Fruit fly (Drosophila melanogaster) whole organism, pupa: Measurements from ENCODE around the gene grass.

Experiments
- CG9948 ChIP-seq: fragments of 200-800 bp; sonication (Bioruptor generic); optimal IDR thresholded peaks from 2 replicates; lab custom pipeline; 2018; ENCODE audit warnings: missing biosample characterization, mild to moderate bottlenecking, missing genetic modification characterization, moderate library complexity
- D1 ChIP-seq: fragments of 200-800 bp; sonication (Bioruptor generic); optimal IDR thresholded peaks from 2 replicates; lab custom pipeline; 2018; ENCODE audit warnings: missing biosample characterization, mild to moderate bottlenecking, missing genetic modification characterization, moderate library complexity
- EcR ChIP-seq: fragments of 200-800 bp; sonication (Bioruptor generic); optimal IDR thresholded peaks from 3 replicates; lab custom pipeline; 2019; ENCODE audit warnings: missing biosample characterization, missing genetic modification characterization, mild to moderate bottlenecking, moderate library complexity, missing genetic modification reagents
- Snoo ChIP-seq: fragments of 200-800 bp; sonication (Bioruptor generic); optimal IDR thresholded peaks from 3 replicates; lab custom pipeline; 2017; ENCODE audit warnings: missing biosample characterization, mild to moderate bottlenecking, missing genetic modification characterization, inconsistent platforms
- fd96Ca ChIP-seq: fragments of 200-800 bp; sonication (Bioruptor generic); IDR thresholded peaks from 3 replicates; pipeline ENCODE4 v1.3.6; 2022; ENCODE audit warnings: missing biosample characterization, missing genetic modification characterization
- gl ChIP-seq: fragments of 200-800 bp; sonication (Bioruptor generic); optimal IDR thresholded peaks from 2 replicates; lab custom pipeline; 2018; ENCODE audit warnings: missing biosample characterization, mild to moderate bottlenecking, missing genetic modification characterization
- rn ChIP-seq: fragments of 200-800 bp; sonication (Bioruptor generic); IDR thresholded peaks from 2 replicates; pipeline ENCODE4 v1.3.6; 2022; ENCODE audit warnings: missing biosample characterization, missing genetic modification characterization

dm6 chr3R:27165416-27165982 is 7.8 kb downstream of the grass start, which contains the start of the genes CG34293 and spn-D:
- no peak for TF ChIP-seq rn (GFP tag; lab: Robert Waterston, UW)
- TF ChIP-seq CG9948 = no peak
- TF ChIP-seq fd96Ca (GFP tag; lab: Robert Waterston, UW) = no peak
- no peak for TF ChIP-seq EcR (GFP tag; lab: Kevin White, UChicago)
- TF ChIP-seq Snoo (tag; lab: Kevin White, UChicago) = no peak
- no peak for TF ChIP-seq D1
- no peak for TF ChIP-seq gl (tag; lab: Kevin White, UChicago)
